Fruit fly (Drosophila melanogaster) whole organism, embryonic: ENCODE data around the gene Cpr67Fb.
A peak's percentile ranks its signal among the peaks of the same experiment; 100 is the strongest.

Experiments
- CG12769 ChIP-seq: fragments of 200-800 bp; sonication (Bioruptor generic); optimal IDR thresholded peaks from 2 replicates; lab custom pipeline; 2019; ENCODE audit warnings: missing biosample characterization, mild to moderate bottlenecking, missing genetic modification characterization, moderate library complexity
- CG14050 ChIP-seq: fragments of 200-800 bp; sonication (Bioruptor generic); IDR thresholded peaks from 3 replicates; pipeline ENCODE4 v1.3.6; 2022; ENCODE audit warnings: missing biosample characterization, missing genetic modification characterization
- CG15073 ChIP-seq: fragments of 200-800 bp; sonication (Bioruptor generic); optimal IDR thresholded peaks from 2 replicates; lab custom pipeline; 2016; ENCODE audit warnings: missing biosample characterization, missing genetic modification characterization
- CG15696 ChIP-seq: fragments of 200-800 bp; sonication (Bioruptor generic); optimal IDR thresholded peaks from 2 replicates; lab custom pipeline; 2019; ENCODE audit warnings: missing biosample characterization, mild to moderate bottlenecking, missing genetic modification characterization, moderate library complexity
- CG16863 ChIP-seq: fragments of 200-800 bp; sonication (Bioruptor generic); optimal IDR thresholded peaks from 3 replicates; lab custom pipeline; 2016; ENCODE audit warnings: missing biosample characterization, missing genetic modification characterization
- CG17359 ChIP-seq: fragments of 200-800 bp; sonication (Bioruptor generic); optimal IDR thresholded peaks from 3 replicates; lab custom pipeline; 2018; ENCODE audit warnings: missing biosample characterization, mild to moderate bottlenecking, missing genetic modification characterization, moderate library complexity
- CG18262 ChIP-seq: fragments of 200-800 bp; optimal IDR thresholded peaks from 3 replicates; lab custom pipeline; 2019; ENCODE audit warnings: missing biosample characterization, mild to moderate bottlenecking, missing genetic modification characterization, moderate library complexity
- CG18764 ChIP-seq: fragments of 200-800 bp; sonication (Bioruptor generic); optimal IDR thresholded peaks from 3 replicates; lab custom pipeline; 2016; ENCODE audit warnings: missing biosample characterization, missing genetic modification characterization
- CG2202 ChIP-seq: fragments of 200-800 bp; sonication (Bioruptor generic); optimal IDR thresholded peaks from 2 replicates; lab custom pipeline; 2018; ENCODE audit warnings: missing biosample characterization, mild to moderate bottlenecking, missing genetic modification characterization
- CG30403 ChIP-seq: fragments of 200-800 bp; sonication (Bioruptor generic); optimal IDR thresholded peaks from 3 replicates; lab custom pipeline; 2016; ENCODE audit warnings: missing biosample characterization, missing genetic modification characterization
- CG34422 ChIP-seq: fragments of 200-800 bp; sonication (Bioruptor generic); IDR thresholded peaks from 3 replicates; pipeline ENCODE4 v1.3.6; 2022; ENCODE audit warnings: missing biosample characterization, missing genetic modification characterization
- CG4404 ChIP-seq: fragments of 200-800 bp; sonication (Bioruptor generic); IDR thresholded peaks from 2 replicates; pipeline ENCODE4 v1.3.6; 2022; ENCODE audit warnings: missing biosample characterization, missing genetic modification characterization
- CG4424 ChIP-seq: fragments of 200-800 bp; sonication (Bioruptor generic); optimal IDR thresholded peaks from 3 replicates; lab custom pipeline; 2016; ENCODE audit warnings: missing biosample characterization, missing genetic modification characterization
- CG4820 ChIP-seq: fragments of 200-800 bp; sonication (Bioruptor generic); optimal IDR thresholded peaks from 3 replicates; lab custom pipeline; 2016; ENCODE audit warnings: missing biosample characterization, missing genetic modification characterization
- CG6765 ChIP-seq: fragments of 200-800 bp; sonication (Bioruptor generic); optimal IDR thresholded peaks from 3 replicates; lab custom pipeline; 2017; ENCODE audit warnings: missing biosample characterization, mild to moderate bottlenecking, missing genetic modification characterization
- CG6791 ChIP-seq: fragments of 200-800 bp; sonication (Bioruptor generic); IDR thresholded peaks from 3 replicates; pipeline ENCODE4 v1.3.6; 2022; ENCODE audit warnings: missing biosample characterization, missing genetic modification characterization; ENCODE audit not compliant: partially characterized antibody
- CG7357 ChIP-seq: fragments of 200-800 bp; sonication (Bioruptor generic); IDR thresholded peaks from 3 replicates; pipeline ENCODE4 v1.3.6; 2022; ENCODE audit warnings: missing biosample characterization, missing genetic modification characterization
- CTCF ChIP-seq: fragments of 200-800 bp; sonication (Bioruptor generic); optimal IDR thresholded peaks from 2 replicates; lab custom pipeline; 2017; ENCODE audit warnings: missing biosample characterization, mild to moderate bottlenecking, missing genetic modification characterization, moderate library complexity
- Dref ChIP-seq: fragments of 200-800 bp; sonication (Bioruptor generic); IDR thresholded peaks from 2 replicates; pipeline ENCODE4 v1.3.6; 2022; ENCODE audit warnings: missing biosample characterization, missing genetic modification characterization
- E2f1 ChIP-seq: fragments of 200-800 bp; sonication (Bioruptor generic); IDR thresholded peaks from 2 replicates; pipeline ENCODE4 v1.3.6; 2022; ENCODE audit warnings: missing biosample characterization, missing genetic modification characterization
- ERR ChIP-seq: fragments of 200-800 bp; sonication (Bioruptor generic); optimal IDR thresholded peaks from 2 replicates; lab custom pipeline; 2016; ENCODE audit warnings: missing biosample characterization, missing genetic modification characterization
- HHEX ChIP-seq: fragments of 200-800 bp; sonication (Bioruptor generic); optimal IDR thresholded peaks from 3 replicates; lab custom pipeline; 2017; ENCODE audit warnings: missing biosample characterization, mild to moderate bottlenecking, missing genetic modification characterization, missing genetic modification reagents
- Hr51 ChIP-seq, 2 experiments: fragments of 200-800 bp; sonication (Bioruptor generic); optimal IDR thresholded peaks; 2 replicates in 1 of 2; 3 replicates in 1 of 2; lab custom pipeline; 2016 to 2018; ENCODE audit warnings: missing biosample characterization in 2 of 2, missing genetic modification characterization in 2 of 2, mild to moderate bottlenecking in 1 of 2, moderate library complexity in 1 of 2
- Mad ChIP-seq: fragments of 200-800 bp; sonication (Bioruptor generic); optimal IDR thresholded peaks from 2 replicates; lab custom pipeline; 2016; ENCODE audit warnings: missing biosample characterization, missing genetic modification characterization
- Myb ChIP-seq: fragments of 200-800 bp; sonication (Bioruptor generic); optimal IDR thresholded peaks from 2 replicates; lab custom pipeline; 2016; ENCODE audit warnings: missing biosample characterization, missing genetic modification characterization
- Nf-YA ChIP-seq: fragments of 200-800 bp; sonication (Bioruptor generic); IDR thresholded peaks from 2 replicates; pipeline ENCODE4 v1.3.6; 2022; ENCODE audit warnings: missing biosample characterization, missing genetic modification characterization
- Optix ChIP-seq: fragments of 200-800 bp; sonication (Bioruptor generic); IDR thresholded peaks from 3 replicates; pipeline ENCODE4 v1.3.6; 2022; ENCODE audit warnings: missing biosample characterization, missing genetic modification characterization
- Side ChIP-seq: fragments of 200-800 bp; sonication (Bioruptor generic); optimal IDR thresholded peaks from 2 replicates; lab custom pipeline; 2016; ENCODE audit warnings: missing biosample characterization, missing genetic modification characterization
- TFAM ChIP-seq: fragments of 200-800 bp; sonication (Bioruptor generic); optimal IDR thresholded peaks from 2 replicates; lab custom pipeline; 2017; ENCODE audit warnings: missing biosample characterization, missing genetic modification characterization, inconsistent platforms
- Xbp1 ChIP-seq: fragments of 200-800 bp; sonication (Bioruptor generic); optimal IDR thresholded peaks from 3 replicates; lab custom pipeline; 2016; ENCODE audit warnings: missing biosample characterization, mild to moderate bottlenecking, missing genetic modification characterization
- Xrp1 ChIP-seq: fragments of 200-800 bp; sonication (Bioruptor generic); IDR thresholded peaks from 2 replicates; pipeline ENCODE4 v1.3.6; 2022; ENCODE audit warnings: missing biosample characterization, missing genetic modification characterization
- ara ChIP-seq: fragments of 200-800 bp; sonication (Bioruptor generic); IDR thresholded peaks from 2 replicates; pipeline ENCODE4 v1.3.6; 2022; ENCODE audit warnings: missing biosample characterization, missing genetic modification characterization
- chn ChIP-seq: fragments of 200-800 bp; sonication (Bioruptor generic); optimal IDR thresholded peaks from 2 replicates; lab custom pipeline; 2016; ENCODE audit warnings: missing biosample characterization, missing genetic modification characterization
- ci ChIP-seq: fragments of 200-800 bp; sonication (Bioruptor generic); IDR thresholded peaks from 3 replicates; pipeline ENCODE4 v1.3.6; 2022; ENCODE audit warnings: missing biosample characterization, missing genetic modification characterization
- dimm ChIP-seq: fragments of 200-800 bp; sonication (Bioruptor generic); IDR thresholded peaks from 2 replicates; pipeline ENCODE4 v1.3.6; 2022; ENCODE audit warnings: missing biosample characterization, missing genetic modification characterization
- dm ChIP-seq: fragments of 200-800 bp; sonication (Bioruptor generic); optimal IDR thresholded peaks from 3 replicates; lab custom pipeline; 2016; ENCODE audit warnings: missing biosample characterization, missing genetic modification characterization
- fd102C ChIP-seq: fragments of 200-800 bp; sonication (Bioruptor generic); optimal IDR thresholded peaks from 2 replicates; lab custom pipeline; 2018; ENCODE audit warnings: missing biosample characterization, mild to moderate bottlenecking, missing genetic modification characterization, moderate library complexity
- fd3F ChIP-seq: fragments of 200-800 bp; sonication (Bioruptor generic); optimal IDR thresholded peaks from 2 replicates; lab custom pipeline; 2018; ENCODE audit warnings: missing biosample characterization, mild to moderate bottlenecking, missing genetic modification characterization, moderate library complexity
- fd96Cb ChIP-seq: fragments of 200-800 bp; sonication (Bioruptor generic); optimal IDR thresholded peaks from 2 replicates; lab custom pipeline; 2018; ENCODE audit warnings: missing biosample characterization, mild to moderate bottlenecking, missing genetic modification characterization, moderate library complexity
- gem ChIP-seq: fragments of 200-800 bp; sonication (Bioruptor generic); optimal IDR thresholded peaks from 2 replicates; lab custom pipeline; 2019; ENCODE audit warnings: missing biosample characterization, mild to moderate bottlenecking, missing genetic modification characterization, moderate library complexity
- gro ChIP-seq: fragments of 200-800 bp; sonication (Bioruptor generic); optimal IDR thresholded peaks from 2 replicates; lab custom pipeline; 2016; ENCODE audit warnings: missing biosample characterization, missing genetic modification characterization
- hb ChIP-seq: fragments of 200-800 bp; sonication (Bioruptor generic); IDR thresholded peaks from 3 replicates; pipeline ENCODE4 v1.3.6; 2022; ENCODE audit warnings: missing biosample characterization, missing genetic modification characterization; ENCODE audit not compliant: partially characterized antibody
- kay ChIP-seq: fragments of 200-800 bp; sonication (Bioruptor generic); optimal IDR thresholded peaks from 2 replicates; lab custom pipeline; 2016; ENCODE audit warnings: missing biosample characterization, missing genetic modification characterization
- nom ChIP-seq: fragments of 200-800 bp; sonication (Bioruptor generic); optimal IDR thresholded peaks from 2 replicates; lab custom pipeline; 2017; ENCODE audit warnings: missing biosample characterization, missing genetic modification characterization, mild to moderate bottlenecking, moderate library complexity, missing genetic modification reagents
- pan ChIP-seq, 4 experiments: fragments of >200 bp in 3 of 4; fragments of 200-800 bp in 1 of 4; sonication (Bioruptor generic) in 1 of 4; optimal IDR thresholded peaks in 3 of 4; IDR thresholded peaks in 1 of 4; 2 replicates each; pipeline versions ENCODE4 v1.3.6 to Lab custom; 2017 to 2022; ENCODE audit warnings: missing biosample characterization in 2 of 4, missing genetic modification characterization in 2 of 4, mixed read lengths in 1 of 4
- pnt ChIP-seq: fragments of 200-800 bp; sonication (Bioruptor generic); optimal IDR thresholded peaks from 3 replicates; lab custom pipeline; 2016; ENCODE audit warnings: missing biosample characterization, missing genetic modification characterization
- so ChIP-seq: fragments of 200-800 bp; sonication (Bioruptor generic); IDR thresholded peaks from 3 replicates; pipeline ENCODE4 v1.3.6; 2022; ENCODE audit warnings: missing biosample characterization, missing genetic modification characterization
- ssp ChIP-seq: fragments of 200-800 bp; sonication (Bioruptor generic); IDR thresholded peaks from 2 replicates; pipeline ENCODE4 v1.3.6; 2022; ENCODE audit warnings: missing biosample characterization, missing genetic modification characterization
- tin ChIP-seq: fragments of 200-800 bp; sonication (Bioruptor generic); optimal IDR thresholded peaks from 3 replicates; lab custom pipeline; 2016; ENCODE audit warnings: missing biosample characterization, missing genetic modification characterization
- tup ChIP-seq: fragments of 200-800 bp; sonication (Bioruptor generic); optimal IDR thresholded peaks from 2 replicates; lab custom pipeline; 2016; ENCODE audit warnings: missing biosample characterization, mild to moderate bottlenecking, missing genetic modification characterization, moderate library complexity

Cpr67Fb gene

dm6 chr3L:10847790-10848492, 46.0 kb upstream of the Cpr67Fb start (continued):
- TF ChIP-seq so (GFP tag; lab: Robert Waterston, UW) (no peak), CG2202 (tag; lab: Kevin White, UChicago) (peak; percentile 24), CG15696 (tag; lab: Kevin White, UChicago) (peak; percentile 90), Side (GFP tag; lab: Kevin White, UChicago) (no peak), CG17359 (tag; lab: Kevin White, UChicago) (no peak), hb (GFP tag; lab: Robert Waterston, UW) (no peak), ci (GFP tag; lab: Robert Waterston, UW) (no peak), pan (optimal IDR thresholded peaks at IDR 0.05; lab: Kevin White, UChicago) (no peak), pan (GFP tag; optimal IDR thresholded peaks at IDR 0.05 in 1 of 2, IDR thresholded peaks at IDR 0.05 in 1 of 2) (no peak), ssp (GFP tag; lab: Robert Waterston, UW) (no peak), tin (GFP tag; lab: Kevin White, UChicago) (peak; percentile 25), CG34422 (GFP tag; lab: Robert Waterston, UW) (no peak), fd96Cb (tag; lab: Kevin White, UChicago) (peak; percentile 42), CG15073 (no peak), TFAM (GFP tag; lab: Kevin White, UChicago) (no peak), CG4404 (GFP tag; lab: Robert Waterston, UW) (peak; percentile 72; the same call in 1 of the 2 replicates), Xrp1 (GFP tag; lab: Robert Waterston, UW) (peak; percentile 53), CG14050 (no peak), Myb (GFP tag; lab: Kevin White, UChicago) (no peak), CG4424 (GFP tag; lab: Kevin White, UChicago) (peak; percentile 50), chn (peak; percentile 41), Xbp1 (peak; percentile 33), fd102C (peak; percentile 85), kay (no peak), Nf-YA (no peak), CG6765 (GFP tag; lab: Kevin White, UChicago) (no peak), ara (GFP tag; lab: Robert Waterston, UW) (peak; percentile 41; the same call in 1 of the 2 replicates), fd3F (GFP tag; lab: Kevin White, UChicago) (no peak), Hr51 (GFP tag; optimal IDR thresholded peaks at IDR 0.05; lab: Kevin White, UChicago) (no peak), CG6791 (peak; percentile 29; the same call in 1 of the 3 replicates), tup (GFP tag; lab: Kevin White, UChicago) (no peak), CG12769 (tag; lab: Kevin White, UChicago) (no peak), Dref (GFP tag; lab: Robert Waterston, UW) (no peak), pnt (peak; percentile 5), dm (GFP tag; lab: Kevin White, UChicago) (no peak), CTCF (GFP tag; lab: Kevin White, UChicago) (no peak), gro (GFP tag; lab: Kevin White, UChicago) (no peak), HHEX (GFP tag; lab: Kevin White, UChicago) (no peak), CG4820 (GFP tag; lab: Kevin White, UChicago) (peak; percentile 19), Optix (no peak), gem (tag; lab: Kevin White, UChicago) (peak; percentile 72), Mad (GFP tag; lab: Kevin White, UChicago) (no peak), CG18262 (tag; lab: Kevin White, UChicago) (peak; percentile 81), CG16863 (GFP tag; lab: Kevin White, UChicago) (no peak), dimm (no peak), CG18764 (no peak), E2f1 (GFP tag; lab: Robert Waterston, UW) (no peak), ERR (GFP tag; lab: Kevin White, UChicago) (no peak), CG7357 (no peak), CG30403 (GFP tag; lab: Kevin White, UChicago) (peak; percentile 37), nom (GFP tag; lab: Kevin White, UChicago) (peak; percentile 30)
